Worm (Caenorhabditis elegans): ENCODE data around the gene F58F12.3.
A peak's percentile ranks its signal among the peaks of the same experiment; 100 is the strongest.

F58F12.3 gene

DNA sequence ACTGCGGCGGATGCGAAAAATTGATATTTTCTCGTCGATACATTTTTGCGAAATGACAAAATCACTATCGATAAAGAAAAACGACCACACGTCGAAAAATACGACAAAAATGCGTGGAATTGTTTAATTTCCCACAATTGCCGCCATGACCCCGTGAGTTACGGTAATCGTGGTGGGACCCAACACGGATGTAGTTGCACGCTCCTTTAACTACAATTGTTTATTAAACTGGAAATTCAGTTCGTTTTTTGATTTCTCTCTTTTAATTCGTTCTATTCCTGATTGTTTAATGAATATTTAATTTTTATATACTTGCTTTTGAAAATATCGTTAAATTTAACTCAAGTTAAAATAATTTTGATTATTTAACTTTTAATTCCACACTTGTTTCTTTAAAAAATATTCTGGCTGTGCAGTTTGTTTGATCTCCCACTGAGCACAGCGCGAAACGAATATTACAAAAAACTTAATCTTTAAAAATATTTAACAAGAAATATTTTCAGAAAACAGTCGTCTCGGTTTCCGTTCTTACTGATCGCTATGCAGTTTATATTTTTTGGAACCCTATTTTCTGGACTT, 25.8 kb downstream of the F58F12.3 start, which contains the start of the genes ani-2 and clec-88:
Gene ani-2 (minus strand): TSS at position 131 of the 579 bp plus-strand sequence.
Gene clec-88 (plus strand): TSS at position 486 of the 579 bp plus-strand sequence.
- TF ChIP-seq T23F11.4 (GFP tag; optimal IDR thresholded peaks at IDR 0.05) (no peak), ceh-45 (GFP tag; IDR thresholded peaks at IDR 0.05) (no peak), ceh-19 (GFP tag; optimal IDR thresholded peaks at IDR 0.05) (no peak), zip-5 (tag; optimal IDR thresholded peaks at IDR 0.05) (no peak), sox-2 (GFP tag; IDR thresholded peaks at IDR 0.05) (no peak), ttx-3 (tag; optimal IDR thresholded peaks at IDR 0.05) (no peak), unc-86 (tag; optimal IDR thresholded peaks at IDR 0.05) (no peak), dve-1 (tag; optimal IDR thresholded peaks at IDR 0.05) (no peak), hlh-13 (GFP tag; optimal IDR thresholded peaks at IDR 0.05) (no peak)

DNA sequence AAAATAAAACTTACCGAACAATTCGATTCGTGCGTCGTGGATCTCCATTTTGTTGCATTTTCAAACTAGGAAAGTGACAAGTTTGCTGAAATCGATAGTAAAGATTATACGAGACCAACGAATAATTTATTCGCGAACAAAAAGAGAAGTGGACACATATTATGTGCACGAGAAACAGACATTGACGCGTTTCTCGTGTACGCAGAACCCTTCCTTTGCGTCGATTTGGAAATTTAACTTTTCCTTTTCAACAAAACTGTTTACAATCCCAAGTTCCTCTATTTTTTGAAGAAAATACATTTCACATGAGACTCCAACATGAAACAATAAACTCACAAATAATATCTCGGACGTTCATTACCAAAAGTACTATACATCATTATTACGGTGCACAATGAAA, 30.3 kb downstream of the F58F12.3 start, which contains the start of gene K10B2.4:
Gene K10B2.4 (minus strand): TSS at position 138 of the 400 bp plus-strand sequence.
- peak; percentile 29 for TF ChIP-seq ceh-14 (tag; optimal IDR thresholded peaks at IDR 0.05)
- no peak for TF ChIP-seq ama-1 (optimal IDR thresholded peaks at IDR 0.05)
- no peak for TF ChIP-seq fkh-6 (tag; optimal IDR thresholded peaks at IDR 0.05)
- no peak for TF ChIP-seq fkh-10 (GFP tag; optimal IDR thresholded peaks at IDR 0.05)
- TF ChIP-seq ceh-22 (tag; optimal IDR thresholded peaks at IDR 0.05) = no peak
- TF ChIP-seq pqm-1 (tag; optimal IDR thresholded peaks at IDR 0.05) = no peak
- TF ChIP-seq ztf-16 (tag; optimal IDR thresholded peaks at IDR 0.05) = no peak
- TF ChIP-seq sox-4 (tag; optimal IDR thresholded peaks at IDR 0.05) = no peak
- TF ChIP-seq hlh-8 (tag; optimal IDR thresholded peaks at IDR 0.05) = no peak
- no peak for TF ChIP-seq unc-55 (GFP tag; optimal IDR thresholded peaks at IDR 0.05)
- no peak for TF ChIP-seq hlh-15 (tag; optimal IDR thresholded peaks at IDR 0.05)
- TF ChIP-seq lin-11 (tag; optimal IDR thresholded peaks at IDR 0.05) = no peak
- no peak for TF ChIP-seq ceh-48 (tag; optimal IDR thresholded peaks at IDR 0.05)
- TF ChIP-seq ceh-6 (GFP tag; optimal IDR thresholded peaks at IDR 0.05) = peak; percentile 29
- TF ChIP-seq npax-4 (tag; optimal IDR thresholded peaks at IDR 0.05) = no peak
- peak; percentile 32 for TF ChIP-seq ceh-18 (tag; optimal IDR thresholded peaks at IDR 0.05)
- no peak for TF ChIP-seq hlh-6 (tag; optimal IDR thresholded peaks at IDR 0.05)
- peak; percentile 30 for TF ChIP-seq ceh-31 (tag; optimal IDR thresholded peaks at IDR 0.05)
- no peak for TF ChIP-seq pha-2 (tag; optimal IDR thresholded peaks at IDR 0.05)
- no peak for TF ChIP-seq C38D4.7 (GFP tag; optimal IDR thresholded peaks at IDR 0.05)
- TF ChIP-seq tbx-2 (tag; optimal IDR thresholded peaks at IDR 0.05) = peak; percentile 49
- TF ChIP-seq pros-1 (tag; optimal IDR thresholded peaks at IDR 0.05) = no peak
- TF ChIP-seq K09A11.1 (tag; optimal IDR thresholded peaks at IDR 0.05; ENCODE audit: insufficient read depth) = no peak
- peak; percentile 49 for TF ChIP-seq nfya-1 (tag; optimal IDR thresholded peaks at IDR 0.05)
- TF ChIP-seq sox-2 (GFP tag; IDR thresholded peaks at IDR 0.05) = no peak
- TF ChIP-seq ref-2 (tag; optimal IDR thresholded peaks at IDR 0.05) = no peak
- no peak for TF ChIP-seq che-1 (tag; optimal IDR thresholded peaks at IDR 0.05)

DNA sequence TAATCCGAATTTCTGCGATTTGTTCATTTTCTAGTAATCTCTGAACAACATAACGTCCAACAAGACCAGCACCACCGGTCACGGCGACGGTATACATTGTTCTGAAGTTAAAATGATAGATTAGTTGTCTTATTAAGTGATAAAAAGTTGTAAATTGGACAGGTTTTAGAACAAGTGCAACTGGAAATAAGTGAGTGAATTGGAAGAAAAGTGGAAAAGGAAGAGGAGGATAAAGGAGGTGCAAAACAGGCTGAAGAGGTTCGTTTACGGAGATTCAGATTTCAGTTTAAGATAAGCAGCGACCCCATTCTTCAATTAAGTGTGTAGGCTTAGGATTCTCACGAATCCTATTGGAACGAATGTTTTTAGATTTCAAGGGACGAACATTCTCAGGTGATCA, 32.2 kb downstream of the F58F12.3 start, which contains the start of gene C32D5.12:
Gene C32D5.12 (minus strand): TSS at position 101 of the 400 bp plus-strand sequence.
- TF ChIP-seq lim-6 (tag; optimal IDR thresholded peaks at IDR 0.05) (no peak), T23F11.4 (GFP tag; optimal IDR thresholded peaks at IDR 0.05) (no peak), nhr-232 (tag; optimal IDR thresholded peaks at IDR 0.05) (no peak), C08G9.2 (tag; optimal IDR thresholded peaks at IDR 0.05) (no peak), Y22D7AL.16 (tag; optimal IDR thresholded peaks at IDR 0.05) (no peak), madf-2 (tag; optimal IDR thresholded peaks at IDR 0.05) (no peak), ceh-9 (tag; optimal IDR thresholded peaks at IDR 0.05) (no peak), nfya-1 (tag; optimal IDR thresholded peaks at IDR 0.05) (no peak), ceh-48 (tag; optimal IDR thresholded peaks at IDR 0.05) (no peak)

Measured in whole organism, late embryonic.